Worm (Caenorhabditis elegans): ENCODE results near the gene C50H2.7.

DNA sequence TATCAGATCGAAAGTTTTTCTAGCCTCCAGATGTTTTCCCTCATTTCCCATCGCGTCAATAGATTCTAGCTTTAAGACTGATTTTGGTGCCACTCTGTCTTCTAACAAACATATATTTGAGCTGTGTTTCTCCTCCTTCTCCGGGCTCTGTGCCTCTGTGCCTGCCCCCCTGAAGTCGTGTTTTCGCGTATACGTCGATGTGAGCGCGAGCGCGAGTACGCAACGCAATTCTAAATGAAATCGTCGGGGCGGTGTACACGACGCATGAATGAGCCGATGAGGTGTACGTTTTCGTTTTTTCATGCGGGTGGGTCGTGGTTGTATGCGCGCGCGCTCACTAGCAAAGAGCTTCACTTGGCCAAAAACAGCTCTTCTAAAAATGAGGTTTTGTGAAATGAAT is 43.3 kb downstream of the C50H2.7 start:
- TF ChIP-seq elt-3 (tag; optimal IDR thresholded peaks at IDR 0.05) = no peak
- no peak for TF ChIP-seq tbx-8 (GFP tag; optimal IDR thresholded peaks at IDR 0.05)
- no peak for TF ChIP-seq mab-5 (tag; optimal IDR thresholded peaks at IDR 0.05)
- TF ChIP-seq mep-1 (tag; optimal IDR thresholded peaks at IDR 0.05) = no peak

Measured in whole organism, mixed stage, embryonic.